Fruit fly (Drosophila melanogaster) S2 (cell line): ENCODE data around the gene cad.
A peak's percentile ranks its signal among the peaks of the same experiment; 100 is the strongest.

ENCODE experiments used
- CG8478 ChIP-seq: fragments of >200 bp; optimal IDR thresholded peaks from 2 replicates; lab custom pipeline; 2018
- CTCF ChIP-seq, 2 experiments: fragments of >200 bp; optimal IDR thresholded peaks; 2 replicates each; lab custom pipeline; 2018

DNA sequence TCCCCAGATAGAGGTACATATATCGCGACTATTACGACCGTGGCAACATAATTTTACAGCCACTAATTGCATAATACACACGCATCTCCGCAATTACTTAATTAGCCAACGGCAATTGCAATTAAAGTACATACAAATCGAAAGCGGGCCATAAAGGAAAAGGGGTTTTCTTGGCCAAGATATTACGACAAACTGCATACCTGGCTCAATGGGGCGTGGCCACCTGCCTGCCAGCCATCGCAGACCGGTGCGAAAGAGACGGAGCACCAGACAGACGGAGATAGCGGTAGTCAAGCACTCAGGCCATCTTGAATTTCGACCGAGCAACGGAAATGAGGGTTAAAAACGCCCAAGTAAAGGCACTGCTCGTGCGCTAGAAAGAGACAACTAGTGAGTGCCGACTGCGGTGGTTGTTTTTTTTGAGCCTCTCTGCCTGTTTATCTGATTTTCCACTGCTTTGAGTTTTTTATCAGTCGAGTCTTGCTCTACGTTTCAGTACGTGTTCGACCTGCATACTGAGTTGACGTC is at the start of gene cad:
- TF ChIP-seq CG8478 (lab: Kevin White, UChicago) = no peak
- TF ChIP-seq CTCF (optimal IDR thresholded peaks at IDR 0.05; lab: Kevin White, UChicago) = peak; percentile 52 to 64
